Worm (Caenorhabditis elegans): ENCODE data around the gene F20A1.2.

F20A1.2 gene

ce11 chrV:7075646-7076045 is 29.5 kb downstream of the F20A1.2 start, which contains the start of gene npa-1:
TSS of gene npa-1 (plus strand) at chrV:7075787.
- TF ChIP-seq ceh-83 (GFP tag; optimal IDR thresholded peaks at IDR 0.05) (no peak), unc-39 (tag; optimal IDR thresholded peaks at IDR 0.05) (no peak), ceh-43 (GFP tag; optimal IDR thresholded peaks at IDR 0.05) (no peak), mep-1 (tag; optimal IDR thresholded peaks at IDR 0.05) (no peak), nhr-76 (tag; optimal IDR thresholded peaks at IDR 0.05) (no peak), sem-2 (GFP tag; optimal IDR thresholded peaks at IDR 0.05) (no peak), lin-13 (tag; optimal IDR thresholded peaks at IDR 0.05) (no peak), flh-1 (GFP tag; optimal IDR thresholded peaks at IDR 0.05) (no peak), elt-3 (tag; optimal IDR thresholded peaks at IDR 0.05) (no peak), nhr-237 (tag; optimal IDR thresholded peaks at IDR 0.05) (no peak), hlh-1 (tag; optimal IDR thresholded peaks at IDR 0.05) (no peak), unc-62 (GFP tag; optimal IDR thresholded peaks at IDR 0.05) (no peak), nhr-12 (tag; optimal IDR thresholded peaks at IDR 0.05) (no peak), snpc-4 (tag; optimal IDR thresholded peaks at IDR 0.05) (no peak), pha-4 (tag; optimal IDR thresholded peaks at IDR 0.05) (no peak), elt-1 (tag; optimal IDR thresholded peaks at IDR 0.05; ENCODE audit: borderline replicate concordance, insufficient read depth) (no peak), M03D4.4 (tag; optimal IDR thresholded peaks at IDR 0.05) (no peak), ces-1 (GFP tag; optimal IDR thresholded peaks at IDR 0.05) (no peak), cnd-1 (tag; optimal IDR thresholded peaks at IDR 0.05) (no peak), ceh-39 (tag; optimal IDR thresholded peaks at IDR 0.05) (no peak)

ce11 chrV:7076161-7076560 is 30.1 kb downstream of the F20A1.2 start:
- TF ChIP-seq drap-1 (GFP tag; optimal IDR thresholded peaks at IDR 0.05) = no peak
- TF ChIP-seq nhr-237 (tag; optimal IDR thresholded peaks at IDR 0.05) = no peak
- no peak for TF ChIP-seq nhr-76 (tag; optimal IDR thresholded peaks at IDR 0.05)
- no peak for TF ChIP-seq nhr-28 (tag; optimal IDR thresholded peaks at IDR 0.05)
- TF ChIP-seq ham-2 (GFP tag; optimal IDR thresholded peaks at IDR 0.05) = no peak
- no peak for TF ChIP-seq zip-8 (tag; optimal IDR thresholded peaks at IDR 0.05)
- no peak for TF ChIP-seq M03D4.4 (tag; optimal IDR thresholded peaks at IDR 0.05)
- no peak for TF ChIP-seq snpc-4 (tag; optimal IDR thresholded peaks at IDR 0.05)
- no peak for TF ChIP-seq flh-1 (GFP tag; optimal IDR thresholded peaks at IDR 0.05)
- no peak for TF ChIP-seq mab-5 (tag; optimal IDR thresholded peaks at IDR 0.05)

DNA sequence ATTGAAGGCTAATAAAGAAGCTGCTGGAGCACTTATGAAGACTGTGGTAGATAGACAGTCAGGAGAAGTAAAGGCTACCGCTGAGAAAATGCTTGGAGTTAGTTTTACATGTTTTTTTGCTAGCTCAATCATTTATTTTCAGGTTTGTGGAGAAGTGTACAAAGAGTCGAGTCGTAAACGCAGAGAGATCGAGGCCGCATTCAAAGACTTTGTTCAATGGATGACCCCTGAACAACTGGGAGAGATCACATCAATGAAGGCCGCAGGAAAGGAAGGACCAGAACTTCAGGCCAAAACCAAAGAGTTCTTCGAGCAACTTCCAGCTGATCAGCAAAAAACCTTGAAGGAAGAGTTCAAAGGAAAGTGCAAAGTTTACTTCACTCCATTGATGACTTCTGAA is 32.7 kb downstream of the F20A1.2 start:
- TF ChIP-seq nhr-76 (tag; optimal IDR thresholded peaks at IDR 0.05) (no peak), unc-39 (tag; optimal IDR thresholded peaks at IDR 0.05) (no peak), sptf-1 (tag; optimal IDR thresholded peaks at IDR 0.05) (no peak), ceh-83 (GFP tag; optimal IDR thresholded peaks at IDR 0.05) (no peak), elt-3 (tag; optimal IDR thresholded peaks at IDR 0.05) (no peak), ces-1 (GFP tag; optimal IDR thresholded peaks at IDR 0.05) (no peak), ham-2 (GFP tag; optimal IDR thresholded peaks at IDR 0.05) (no peak), snpc-4 (tag; optimal IDR thresholded peaks at IDR 0.05) (no peak), nhr-28 (tag; optimal IDR thresholded peaks at IDR 0.05) (no peak), blmp-1 (tag; optimal IDR thresholded peaks at IDR 0.05) (no peak), lin-13 (tag; optimal IDR thresholded peaks at IDR 0.05) (no peak), ceh-39 (tag; optimal IDR thresholded peaks at IDR 0.05) (no peak), elt-1 (tag; optimal IDR thresholded peaks at IDR 0.05; ENCODE audit: borderline replicate concordance, insufficient read depth) (no peak), pha-4 (tag; optimal IDR thresholded peaks at IDR 0.05) (no peak), nhr-2 (tag; optimal IDR thresholded peaks at IDR 0.05) (no peak), nhr-237 (tag; optimal IDR thresholded peaks at IDR 0.05) (no peak), sem-2 (GFP tag; optimal IDR thresholded peaks at IDR 0.05) (no peak), mls-2 (tag; optimal IDR thresholded peaks at IDR 0.05) (no peak)

- TF ChIP-seq M03D4.4 (tag; optimal IDR thresholded peaks at IDR 0.05) (no peak), unc-120 (tag; optimal IDR thresholded peaks at IDR 0.05; ENCODE audit: poor library complexity, severe bottlenecking) (no peak), mab-5 (tag; optimal IDR thresholded peaks at IDR 0.05) (no peak), zip-8 (tag; optimal IDR thresholded peaks at IDR 0.05) (no peak), sptf-1 (tag; optimal IDR thresholded peaks at IDR 0.05) (no peak), snpc-4 (tag; optimal IDR thresholded peaks at IDR 0.05) (no peak), ceh-39 (tag; optimal IDR thresholded peaks at IDR 0.05) (no peak), nhr-12 (tag; optimal IDR thresholded peaks at IDR 0.05) (no peak), ceh-43 (GFP tag; optimal IDR thresholded peaks at IDR 0.05) (no peak)
Measured at ce11 chrV:7079388-7079787, 33.3 kb downstream of the F20A1.2 start.

DNA sequence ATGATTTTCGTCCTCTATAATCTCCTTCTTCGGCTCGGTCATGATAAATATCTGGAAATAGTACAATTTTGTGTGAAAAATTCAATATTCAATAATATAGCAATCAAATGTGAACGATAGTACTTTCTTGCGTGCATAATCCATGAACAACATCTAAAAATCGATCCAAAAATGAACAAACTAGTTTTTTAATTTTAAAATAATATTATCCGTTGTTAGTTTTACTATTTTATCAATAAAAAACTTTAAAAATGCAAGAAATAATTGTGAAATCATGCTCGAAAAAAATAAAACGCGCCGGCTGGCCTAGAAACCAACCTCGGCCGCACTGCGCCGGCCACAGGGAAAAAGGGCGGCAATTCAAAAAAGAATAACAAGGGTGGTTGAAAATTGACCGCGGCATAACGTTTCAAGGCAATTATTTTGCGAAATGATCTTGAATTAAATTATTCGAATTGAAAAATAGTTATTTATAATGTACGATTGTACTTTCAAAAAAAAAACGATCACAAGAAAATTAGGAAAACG is 38.6 kb downstream of the F20A1.2 start, which contains the start of gene mys-1:
mys-1 (minus strand) TSS at position 51 of the 528 bp plus-strand sequence.
- no peak for TF ChIP-seq mep-1 (tag; optimal IDR thresholded peaks at IDR 0.05)
- TF ChIP-seq unc-62 (GFP tag; optimal IDR thresholded peaks at IDR 0.05) = no peak
- TF ChIP-seq elt-3 (tag; optimal IDR thresholded peaks at IDR 0.05) = no peak
- TF ChIP-seq ceh-39 (tag; optimal IDR thresholded peaks at IDR 0.05) = no peak
- no peak for TF ChIP-seq ces-1 (GFP tag; optimal IDR thresholded peaks at IDR 0.05)
- TF ChIP-seq lin-13 (tag; optimal IDR thresholded peaks at IDR 0.05) = peak; percentile 2
- no peak for TF ChIP-seq mls-2 (tag; optimal IDR thresholded peaks at IDR 0.05)
- no peak for TF ChIP-seq nhr-12 (tag; optimal IDR thresholded peaks at IDR 0.05)
- TF ChIP-seq cnd-1 (tag; optimal IDR thresholded peaks at IDR 0.05) = no peak
- no peak for TF ChIP-seq elt-1 (tag; optimal IDR thresholded peaks at IDR 0.05; ENCODE audit: borderline replicate concordance, insufficient read depth)
- TF ChIP-seq tbx-8 (GFP tag; optimal IDR thresholded peaks at IDR 0.05) = no peak
- no peak for TF ChIP-seq nhr-2 (tag; optimal IDR thresholded peaks at IDR 0.05)
- TF ChIP-seq sptf-1 (tag; optimal IDR thresholded peaks at IDR 0.05) = peak; percentile 22
- peak; percentile 51 for TF ChIP-seq lsy-2 (tag; optimal IDR thresholded peaks at IDR 0.05)
- no peak for TF ChIP-seq ceh-83 (GFP tag; optimal IDR thresholded peaks at IDR 0.05)

Data from whole organism, mixed stage, embryonic.